Fruit fly (Drosophila melanogaster): ENCODE data around the gene CG2021.

CG2021 gene

DNA sequence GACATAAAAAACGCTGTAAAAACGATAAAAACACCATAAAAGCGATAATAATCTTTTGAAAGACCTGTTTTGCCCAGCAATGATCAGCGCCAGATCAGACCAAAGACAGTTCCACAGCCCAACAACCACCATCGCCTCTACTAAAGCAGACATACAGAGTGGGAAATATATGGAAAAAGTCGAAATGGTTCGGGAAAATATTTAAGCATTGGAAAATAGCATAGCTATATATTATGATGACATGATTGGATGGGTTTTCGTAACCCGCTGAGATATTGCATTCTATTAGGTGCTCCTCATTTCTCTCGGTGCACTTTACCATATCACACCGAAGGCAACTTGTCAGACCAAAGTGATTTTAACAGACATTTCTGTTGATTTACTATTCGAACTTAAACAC lies 31.4 kb upstream of the CG2021 start:
- TF ChIP-seq D1 (tag; optimal IDR thresholded peaks at IDR 0.05) (no peak), CG4496 (GFP tag; IDR thresholded peaks at IDR 0.05) (peak; percentile 94), CG12605 (GFP tag; IDR thresholded peaks at IDR 0.05) (peak; percentile 82), rn (GFP tag; IDR thresholded peaks at IDR 0.05) (peak; percentile 83), Pif1A (GFP tag; optimal IDR thresholded peaks at IDR 0.05) (no peak), CG17806 (tag; optimal IDR thresholded peaks at IDR 0.05) (peak; percentile 87), fd96Ca (GFP tag; IDR thresholded peaks at IDR 0.05) (peak; percentile 95), CG34367 (tag; optimal IDR thresholded peaks at IDR 0.05) (peak; percentile 86), CG13204 (GFP tag; optimal IDR thresholded peaks at IDR 0.05) (no peak), EcR (GFP tag; optimal IDR thresholded peaks at IDR 0.05) (no peak), CG14655 (GFP tag; optimal IDR thresholded peaks at IDR 0.05) (no peak), CG10348 (GFP tag; IDR thresholded peaks at IDR 0.05) (peak; percentile 68), CG9948 (tag; optimal IDR thresholded peaks at IDR 0.05) (peak; percentile 78), gl (tag; optimal IDR thresholded peaks at IDR 0.05) (peak; percentile 79), Ets98B (GFP tag; IDR thresholded peaks at IDR 0.05) (peak; percentile 92), CG8159 (tag; optimal IDR thresholded peaks at IDR 0.05) (peak; percentile 86), Snoo (tag; optimal IDR thresholded peaks at IDR 0.05) (peak; percentile 60), CG15710 (tag; optimal IDR thresholded peaks at IDR 0.05) (peak; percentile 85), CG8301 (tag; optimal IDR thresholded peaks at IDR 0.05) (peak; percentile 78), CG32121 (GFP tag; IDR thresholded peaks at IDR 0.05) (peak; percentile 85), Pif1B (GFP tag; optimal IDR thresholded peaks at IDR 0.05) (peak; percentile 89)

DNA sequence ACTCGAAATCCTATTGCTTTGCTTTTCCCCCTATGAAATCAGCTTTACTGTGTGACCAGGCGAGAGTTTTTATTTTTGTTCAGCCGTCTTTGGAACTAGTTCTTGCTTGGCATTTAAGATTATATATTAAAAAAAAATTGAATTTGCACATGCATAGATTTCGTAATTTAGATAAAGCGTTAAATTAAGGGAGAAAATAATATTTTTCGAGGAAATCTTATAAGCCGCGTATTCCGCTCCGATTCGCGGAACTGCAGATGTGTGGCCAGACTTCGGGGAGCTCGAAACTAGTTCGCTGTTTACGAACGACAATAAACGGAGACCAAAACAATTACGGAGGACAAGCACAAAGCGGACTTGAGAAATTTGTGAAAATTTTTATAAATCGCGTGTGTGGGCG lies 25.6 kb upstream of the CG2021 start, which contains the start of the genes JTBR and CG42676:
Gene JTBR (minus strand): TSS at position 55 of the 400 bp plus-strand sequence.
Gene CG42676 (plus strand): TSS at position 306 of the 400 bp plus-strand sequence.
- TF ChIP-seq Pif1A (GFP tag; optimal IDR thresholded peaks at IDR 0.05) (no peak), EcR (GFP tag; optimal IDR thresholded peaks at IDR 0.05) (peak; percentile 5)

DNA sequence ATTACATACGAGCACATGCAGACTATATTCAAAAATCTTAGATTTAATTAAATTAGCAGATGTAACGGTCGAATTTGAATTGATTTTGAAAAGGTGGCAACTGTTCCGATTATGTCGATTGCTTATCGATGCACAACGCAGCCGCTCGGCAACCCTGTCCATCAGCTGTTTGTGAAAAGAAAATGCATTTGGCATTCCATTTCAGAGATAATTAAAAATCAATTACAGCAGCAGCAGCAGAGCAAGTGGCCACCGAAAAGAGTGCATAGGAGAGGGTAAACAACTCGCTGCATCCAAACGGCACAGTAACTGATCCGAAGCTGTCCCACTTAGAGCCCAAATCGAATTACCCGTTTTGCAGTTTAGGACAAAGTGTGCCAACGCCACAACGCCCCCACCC lies 21.4 kb upstream of the CG2021 start, which contains the start of gene Patj:
Gene Patj (plus strand): TSS at position 155 of the 400 bp plus-strand sequence.
- TF ChIP-seq CG4496 (GFP tag; IDR thresholded peaks at IDR 0.05) (no peak), EcR (GFP tag; optimal IDR thresholded peaks at IDR 0.05) (peak; percentile 17)

DNA sequence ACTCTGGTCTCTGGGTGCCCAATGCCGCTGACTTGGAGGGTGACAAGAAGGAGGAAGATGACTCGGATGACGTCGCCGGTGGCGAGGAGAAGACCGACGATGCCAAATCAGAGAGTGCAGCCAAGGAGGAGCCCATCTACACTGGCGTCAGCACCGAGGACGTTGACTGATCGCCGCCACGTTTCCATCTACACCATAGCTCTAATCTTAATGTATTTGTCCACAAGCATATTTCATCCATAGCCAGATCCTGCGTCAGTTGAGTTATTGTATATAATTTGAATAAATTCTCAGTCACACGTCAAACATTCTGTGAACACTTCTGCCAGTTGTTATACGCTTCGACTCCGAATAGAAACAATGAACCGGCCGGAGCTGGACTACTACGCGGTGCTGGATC lies 19.8 kb upstream of the CG2021 start, which contains the start of gene CG12020:
Gene CG12020 (plus strand): TSS at position 301 of the 400 bp plus-strand sequence.
- no peak for TF ChIP-seq CG9948 (tag; optimal IDR thresholded peaks at IDR 0.05)
- no peak for TF ChIP-seq Snoo (tag; optimal IDR thresholded peaks at IDR 0.05)
- no peak for TF ChIP-seq CG10348 (GFP tag; IDR thresholded peaks at IDR 0.05)
- TF ChIP-seq CG8159 (tag; optimal IDR thresholded peaks at IDR 0.05), result no peak
- TF ChIP-seq CG8301 (tag; optimal IDR thresholded peaks at IDR 0.05), result no peak
- no peak for TF ChIP-seq CG4496 (GFP tag; IDR thresholded peaks at IDR 0.05)
- TF ChIP-seq D1 (tag; optimal IDR thresholded peaks at IDR 0.05), result no peak
- no peak for TF ChIP-seq fd96Ca (GFP tag; IDR thresholded peaks at IDR 0.05)
- TF ChIP-seq Ets98B (GFP tag; IDR thresholded peaks at IDR 0.05), result no peak
- no peak for TF ChIP-seq CG14655 (GFP tag; optimal IDR thresholded peaks at IDR 0.05)
- TF ChIP-seq rn (GFP tag; IDR thresholded peaks at IDR 0.05), result no peak
- no peak for TF ChIP-seq CG12605 (GFP tag; IDR thresholded peaks at IDR 0.05)
- TF ChIP-seq CG15710 (tag; optimal IDR thresholded peaks at IDR 0.05), result no peak

DNA sequence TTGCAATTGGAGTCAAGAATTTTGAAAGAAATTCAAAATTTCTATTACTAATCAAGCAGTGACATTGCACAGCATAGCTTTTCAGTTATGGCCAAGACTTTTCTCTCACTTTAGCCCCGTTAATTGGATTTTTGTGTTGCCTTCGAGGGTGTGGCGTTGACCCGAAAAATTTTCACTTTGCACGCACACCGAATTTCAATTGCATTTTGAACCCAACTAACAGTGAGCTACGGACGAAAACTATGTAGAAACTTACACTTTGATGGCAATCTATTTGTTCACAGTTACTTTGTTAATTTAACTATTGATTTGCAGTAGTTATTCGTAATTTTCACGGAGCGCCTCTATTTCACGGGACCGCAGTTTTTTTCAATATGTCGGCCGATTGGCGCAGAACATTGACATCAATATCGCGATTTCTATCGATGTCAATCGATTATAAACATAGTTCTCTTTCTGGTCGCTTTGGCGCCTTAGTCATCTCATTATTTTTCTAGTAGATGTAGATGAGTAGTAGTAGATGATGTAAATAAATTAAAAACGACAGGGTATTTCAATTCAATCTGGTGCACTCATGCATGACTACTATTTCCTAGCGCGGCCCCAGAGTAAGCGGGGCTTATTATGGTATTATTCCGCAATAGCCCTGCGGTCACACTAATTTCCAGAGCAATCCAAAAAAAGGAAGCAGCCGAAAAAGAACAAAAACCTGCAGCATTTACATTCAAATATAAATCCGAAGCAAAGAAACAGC lies 17.9 kb upstream of the CG2021 start, which contains the start of the genes alpha-Spec, dlt and Cdc37:
Gene alpha-Spec (minus strand): TSS at position 386 of the 754 bp plus-strand sequence.
Gene dlt (minus strand): TSS at position 386 of the 754 bp plus-strand sequence.
Gene Cdc37 (plus strand): TSS at position 450 of the 754 bp plus-strand sequence.
- no peak for TF ChIP-seq CG34367 (tag; optimal IDR thresholded peaks at IDR 0.05)
- no peak; the same call in 2 of the 3 replicates for TF ChIP-seq CG4496 (GFP tag; IDR thresholded peaks at IDR 0.05)
- peak; percentile 18 for TF ChIP-seq CG15710 (tag; optimal IDR thresholded peaks at IDR 0.05)
- TF ChIP-seq CG13204 (GFP tag; optimal IDR thresholded peaks at IDR 0.05), result no peak
- no peak for TF ChIP-seq rn (GFP tag; IDR thresholded peaks at IDR 0.05)
- TF ChIP-seq CG14655 (GFP tag; optimal IDR thresholded peaks at IDR 0.05), result no peak
- TF ChIP-seq CG9948 (tag; optimal IDR thresholded peaks at IDR 0.05), result peak; percentile 17
- TF ChIP-seq CG17806 (tag; optimal IDR thresholded peaks at IDR 0.05), result peak; percentile 31
- TF ChIP-seq Pif1A (GFP tag; optimal IDR thresholded peaks at IDR 0.05), result no peak
- TF ChIP-seq fd96Ca (GFP tag; IDR thresholded peaks at IDR 0.05), result 0 out of 3 replicates have a peak, but pooled peaks have one; percentile 4
- no peak for TF ChIP-seq CG10348 (GFP tag; IDR thresholded peaks at IDR 0.05)
- no peak for TF ChIP-seq Pif1B (GFP tag; optimal IDR thresholded peaks at IDR 0.05)
- TF ChIP-seq CG12605 (GFP tag; IDR thresholded peaks at IDR 0.05), result peak; percentile 60
- TF ChIP-seq EcR (GFP tag; optimal IDR thresholded peaks at IDR 0.05), result peak; percentile 57
- peak; percentile 28 for TF ChIP-seq Snoo (tag; optimal IDR thresholded peaks at IDR 0.05)
- TF ChIP-seq Ets98B (GFP tag; IDR thresholded peaks at IDR 0.05), result no peak
- TF ChIP-seq gl (tag; optimal IDR thresholded peaks at IDR 0.05), result peak; percentile 33
- TF ChIP-seq CG8159 (tag; optimal IDR thresholded peaks at IDR 0.05), result peak; percentile 48
- no peak for TF ChIP-seq CG8301 (tag; optimal IDR thresholded peaks at IDR 0.05)
- no peak for TF ChIP-seq CG32121 (GFP tag; IDR thresholded peaks at IDR 0.05)
- no peak for TF ChIP-seq D1 (tag; optimal IDR thresholded peaks at IDR 0.05)
